Fruit fly (Drosophila melanogaster): ENCODE results near the gene CG32572.

- TF ChIP-seq Gug (GFP tag; IDR thresholded peaks at IDR 0.05) (no peak), org-1 (GFP tag; optimal IDR thresholded peaks at IDR 0.05) (no peak), crc (GFP tag; optimal IDR thresholded peaks at IDR 0.05) (no peak), sna (GFP tag; IDR thresholded peaks at IDR 0.05; ENCODE audit: partially characterized antibody) (no peak), Dad (GFP tag; optimal IDR thresholded peaks at IDR 0.05) (no peak), Sox102F (GFP tag; optimal IDR thresholded peaks at IDR 0.05) (no peak), pan (optimal IDR thresholded peaks at IDR 0.05) (no peak), pan (GFP tag; optimal IDR thresholded peaks at IDR 0.05 in 1 of 2, IDR thresholded peaks at IDR 0.05 in 1 of 2) (no peak), Sry-δ (GFP tag; optimal IDR thresholded peaks at IDR 0.05) (no peak), CG11560 (tag; IDR thresholded peaks at IDR 0.05) (no peak)
Measured at dm6 chrX:16693805-16694387, 27.1 kb upstream of the CG32572 start.
